Worm (Caenorhabditis elegans) whole organism, L1 larva: Measurements from ENCODE around the gene C43H6.4.

Experiments used
- elt-2 ChIP-seq: sonication (generic microtip); optimal IDR thresholded peaks from 2 replicates; lab custom pipeline; 2016; ENCODE audit warnings: missing genetic modification characterization, mild to moderate bottlenecking, inconsistent platforms, missing compliant biosample characterization, missing genetic modification reagents
- lin-39 ChIP-seq: fragments of 150-350 bp; optimal IDR thresholded peaks from 2 replicates; lab custom pipeline; 2014; ENCODE audit warnings: missing biosample characterization, missing genetic modification reagents, missing genetic modification characterization
- nhr-12 ChIP-seq: sonication (generic microtip); optimal IDR thresholded peaks from 2 replicates; lab custom pipeline; 2017; ENCODE audit warnings: missing biosample characterization, missing genetic modification characterization
- nhr-47 ChIP-seq: sonication (generic microtip); optimal IDR thresholded peaks from 2 replicates; lab custom pipeline; 2016; ENCODE audit warnings: mild to moderate bottlenecking, missing genetic modification characterization, moderate library complexity, missing compliant biosample characterization
- nhr-90 ChIP-seq: sonication (generic microtip); optimal IDR thresholded peaks from 2 replicates; lab custom pipeline; 2016; ENCODE audit warnings: mild to moderate bottlenecking, missing genetic modification characterization, missing compliant biosample characterization; ENCODE audit not compliant: poor library complexity
- unc-130 ChIP-seq: fragments of 150-350 bp; optimal IDR thresholded peaks from 2 replicates; lab custom pipeline; 2017; ENCODE audit warnings: missing biosample characterization, missing genetic modification characterization, inconsistent platforms
- unc-62 ChIP-seq: fragments of 150-350 bp; optimal IDR thresholded peaks from 2 replicates; lab custom pipeline; 2014; ENCODE audit warnings: missing biosample characterization, missing genetic modification reagents, missing genetic modification characterization
- vab-15 ChIP-seq: sonication (generic microtip); optimal IDR thresholded peaks from 2 replicates; lab custom pipeline; 2017; ENCODE audit warnings: missing genotype, mild to moderate bottlenecking, missing genetic modification characterization, missing compliant biosample characterization
- zip-4 ChIP-seq: fragments of 200-800 bp; sonication (Bioruptor generic); optimal IDR thresholded peaks from 2 replicates; lab custom pipeline; 2018; ENCODE audit warnings: mild to moderate bottlenecking, missing genetic modification characterization, moderate library complexity, missing compliant biosample characterization

DNA sequence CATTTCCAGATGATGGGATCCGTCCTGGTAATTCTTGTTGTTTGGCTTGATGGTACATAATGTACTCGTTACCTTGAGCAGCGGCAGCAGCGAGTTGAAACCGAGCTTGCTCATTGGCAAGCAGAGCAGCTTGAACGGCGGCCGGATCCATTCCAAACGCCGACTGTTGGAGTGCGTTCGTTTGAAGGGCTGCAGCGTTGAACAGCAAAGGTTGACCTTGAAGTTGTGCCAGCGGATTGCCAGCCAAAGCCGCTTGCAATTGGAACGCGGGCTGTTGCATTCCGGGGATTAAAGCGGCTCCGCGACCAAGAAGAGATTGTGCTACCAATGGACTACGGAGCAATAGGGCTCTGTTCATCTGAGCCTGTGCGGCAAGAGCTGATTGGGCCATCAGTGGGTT, 42.4 kb downstream of the C43H6.4 start:
- TF ChIP-seq unc-62 (GFP tag; lab: Kevin White, UChicago): no peak
- no peak for TF ChIP-seq nhr-47 (tag; lab: Kevin White, UChicago)
- no peak for TF ChIP-seq nhr-12
- TF ChIP-seq elt-2: no peak
- TF ChIP-seq unc-130: no peak
- no peak for TF ChIP-seq nhr-90 (tag; lab: Kevin White, UChicago)
- no peak for TF ChIP-seq zip-4 (GFP tag; lab: Kevin White, UChicago)
- TF ChIP-seq lin-39 (tag; lab: Kevin White, UChicago): no peak
- no peak for TF ChIP-seq vab-15 (tag; lab: Kevin White, UChicago)
